Fruit fly (Drosophila melanogaster) whole organism: ENCODE results near the gene SA1.

Source experiments
- CG8478 ChIP-seq: fragments of >200 bp; optimal IDR thresholded peaks from 2 replicates; lab custom pipeline; 2018; ENCODE audit warnings: inconsistent platforms
- Dll ChIP-seq: fragments of >200 bp; optimal IDR thresholded peaks from 2 replicates; lab custom pipeline; 2017
- EcR ChIP-seq, 2 experiments: fragments of >200 bp; optimal IDR thresholded peaks; 2 replicates each; lab custom pipeline; 2017; ENCODE audit warnings: missing biosample characterization in 2 of 2, missing genetic modification characterization in 2 of 2, missing genetic modification reagents in 2 of 2
- pan ChIP-seq: fragments of >200 bp; optimal IDR thresholded peaks from 2 replicates; lab custom pipeline; 2017
- psq ChIP-seq: fragments of >200 bp; optimal IDR thresholded peaks from 2 replicates; lab custom pipeline; 2017
- usp ChIP-seq: fragments of >200 bp; optimal IDR thresholded peaks from 2 replicates; lab custom pipeline; 2017; ENCODE audit warnings: missing biosample characterization, missing genetic modification characterization, mixed read lengths

DNA sequence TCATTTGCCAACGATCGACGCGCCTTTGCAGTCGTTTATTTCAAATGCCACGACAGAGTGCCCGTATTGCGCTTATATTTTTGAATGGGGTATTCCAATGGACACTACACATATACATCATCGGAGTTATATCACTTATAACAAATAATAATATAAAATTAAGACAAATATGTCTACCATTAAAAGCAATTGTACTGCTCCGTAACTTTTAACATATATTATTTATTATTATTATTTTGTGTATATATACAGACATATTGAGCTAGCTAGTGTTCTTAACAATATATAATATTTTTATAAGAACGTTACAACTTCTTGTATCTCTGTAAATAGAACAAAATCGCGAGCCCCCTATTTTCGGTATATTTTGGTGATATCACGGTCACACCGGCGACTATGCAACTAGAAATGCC lies 13.8 kb downstream of the SA1 start, which contains the start of the genes sip2 and Coprox:
- TF ChIP-seq pan (lab: Kevin White, UChicago), result no peak
- TF ChIP-seq usp (GFP tag; lab: Kevin White, UChicago), result no peak
- no peak for TF ChIP-seq CG8478 (lab: Kevin White, UChicago)
- TF ChIP-seq psq (lab: Kevin White, UChicago), result no peak
- no peak for TF ChIP-seq EcR (GFP tag; optimal IDR thresholded peaks at IDR 0.05; lab: Kevin White, UChicago)
- TF ChIP-seq Dll (lab: Kevin White, UChicago), result no peak
